Fruit fly (Drosophila melanogaster) whole organism, embryonic: ENCODE data around the gene CG31816.

Source experiments
- B-H2 ChIP-seq: fragments of 200-800 bp; sonication (Bioruptor generic); optimal IDR thresholded peaks from 2 replicates; lab custom pipeline; 2018; ENCODE audit warnings: missing biosample characterization, mild to moderate bottlenecking, missing genetic modification characterization
- BEAF-32 ChIP-seq: fragments of 200-800 bp; sonication (Bioruptor generic); optimal IDR thresholded peaks from 3 replicates; lab custom pipeline; 2017; ENCODE audit warnings: missing biosample characterization, missing genetic modification characterization, mild to moderate bottlenecking, moderate library complexity, missing genetic modification reagents
- Bdp1 ChIP-seq: fragments of 200-800 bp; sonication (Bioruptor generic); optimal IDR thresholded peaks from 3 replicates; lab custom pipeline; 2016; ENCODE audit warnings: missing biosample characterization, missing genetic modification characterization
- CG1024 ChIP-seq: fragments of 200-800 bp; sonication (Bioruptor generic); IDR thresholded peaks from 2 replicates; pipeline ENCODE4 v1.3.6; 2022; ENCODE audit warnings: missing biosample characterization, missing genetic modification characterization
- CG15011 ChIP-seq: fragments of 200-800 bp; sonication (Bioruptor generic); optimal IDR thresholded peaks from 3 replicates; lab custom pipeline; 2018; ENCODE audit warnings: missing biosample characterization, mild to moderate bottlenecking, missing genetic modification characterization
- CG17568 ChIP-seq: fragments of 200-800 bp; sonication (Bioruptor generic); optimal IDR thresholded peaks from 2 replicates; lab custom pipeline; 2018; ENCODE audit warnings: missing biosample characterization, mild to moderate bottlenecking, missing genetic modification characterization, moderate library complexity
- CG1832 ChIP-seq: fragments of 200-800 bp; sonication (Bioruptor generic); optimal IDR thresholded peaks from 2 replicates; lab custom pipeline; 2017; ENCODE audit warnings: missing biosample characterization, mild to moderate bottlenecking, missing genetic modification characterization, inconsistent platforms
- CG31441 ChIP-seq: fragments of 200-800 bp; sonication (Bioruptor generic); IDR thresholded peaks from 2 replicates; pipeline ENCODE4 v1.3.6; 2022; ENCODE audit warnings: missing biosample characterization, missing genetic modification characterization
- CG3407 ChIP-seq: fragments of 200-800 bp; sonication (Bioruptor generic); optimal IDR thresholded peaks from 2 replicates; lab custom pipeline; 2018; ENCODE audit warnings: missing biosample characterization, mild to moderate bottlenecking, missing genetic modification characterization
- CG34422 ChIP-seq: fragments of 200-800 bp; sonication (Bioruptor generic); IDR thresholded peaks from 3 replicates; pipeline ENCODE4 v1.3.6; 2022; ENCODE audit warnings: missing biosample characterization, missing genetic modification characterization
- CG4707 ChIP-seq: fragments of 200-800 bp; sonication (Bioruptor generic); optimal IDR thresholded peaks from 2 replicates; lab custom pipeline; 2018; ENCODE audit warnings: missing biosample characterization, mild to moderate bottlenecking, missing genetic modification characterization, moderate library complexity
- CG6765 ChIP-seq: fragments of 200-800 bp; sonication (Bioruptor generic); optimal IDR thresholded peaks from 3 replicates; lab custom pipeline; 2017; ENCODE audit warnings: missing biosample characterization, mild to moderate bottlenecking, missing genetic modification characterization
- CG7357 ChIP-seq: fragments of 200-800 bp; sonication (Bioruptor generic); IDR thresholded peaks from 3 replicates; pipeline ENCODE4 v1.3.6; 2022; ENCODE audit warnings: missing biosample characterization, missing genetic modification characterization
- CG7745 ChIP-seq: fragments of 200-800 bp; sonication (Bioruptor generic); optimal IDR thresholded peaks from 2 replicates; lab custom pipeline; 2018; ENCODE audit warnings: missing biosample characterization, mild to moderate bottlenecking, missing genetic modification characterization, moderate library complexity
- CG9215 ChIP-seq: fragments of 200-800 bp; sonication (Bioruptor generic); IDR thresholded peaks from 2 replicates; pipeline ENCODE4 v1.3.6; 2022; ENCODE audit warnings: missing biosample characterization, missing genetic modification characterization
- CTCF ChIP-seq: fragments of 200-800 bp; sonication (Bioruptor generic); optimal IDR thresholded peaks from 2 replicates; lab custom pipeline; 2017; ENCODE audit warnings: missing biosample characterization, mild to moderate bottlenecking, missing genetic modification characterization, moderate library complexity
- Camta ChIP-seq: fragments of 200-800 bp; sonication (Bioruptor generic); optimal IDR thresholded peaks from 2 replicates; lab custom pipeline; 2016; ENCODE audit warnings: missing biosample characterization, missing genetic modification characterization
- CoRest ChIP-seq: fragments of 200-800 bp; sonication (Bioruptor generic); optimal IDR thresholded peaks from 3 replicates; lab custom pipeline; 2018; ENCODE audit warnings: missing biosample characterization, mild to moderate bottlenecking, missing genetic modification characterization, moderate library complexity
- Dip2 ChIP-seq: fragments of 200-800 bp; sonication (Bioruptor generic); IDR thresholded peaks from 2 replicates; pipeline ENCODE4 v1.3.6; 2022; ENCODE audit warnings: missing biosample characterization, missing genetic modification characterization
- Dp ChIP-seq: fragments of 200-800 bp; sonication (Bioruptor generic); optimal IDR thresholded peaks from 2 replicates; lab custom pipeline; 2018; ENCODE audit warnings: missing biosample characterization, mild to moderate bottlenecking, missing genetic modification characterization, moderate library complexity
- H2.0 ChIP-seq: fragments of 200-800 bp; sonication (Bioruptor generic); IDR thresholded peaks from 2 replicates; pipeline ENCODE4 v1.3.6; 2022; ENCODE audit warnings: missing biosample characterization, missing genetic modification characterization
- Hmx ChIP-seq: fragments of 200-800 bp; sonication (Bioruptor generic); optimal IDR thresholded peaks from 2 replicates; lab custom pipeline; 2016; ENCODE audit warnings: missing biosample characterization, missing genetic modification characterization
- Lhr ChIP-seq: fragments of 200-800 bp; sonication (Bioruptor generic); optimal IDR thresholded peaks from 3 replicates; lab custom pipeline; 2017; ENCODE audit warnings: mild to moderate bottlenecking, missing biosample characterization, missing genetic modification reagents, missing genetic modification characterization
- NK7.1 ChIP-seq: fragments of 200-800 bp; sonication (Bioruptor generic); optimal IDR thresholded peaks from 3 replicates; lab custom pipeline; 2016; ENCODE audit warnings: missing biosample characterization, missing genetic modification characterization
- Nf-YC ChIP-seq: fragments of 200-800 bp; optimal IDR thresholded peaks from 3 replicates; lab custom pipeline; 2019; ENCODE audit warnings: missing biosample characterization, mild to moderate bottlenecking, missing genetic modification characterization, moderate library complexity
- Rfx ChIP-seq: fragments of 200-800 bp; sonication (Bioruptor generic); IDR thresholded peaks from 2 replicates; pipeline ENCODE4 v1.3.6; 2022; ENCODE audit warnings: missing biosample characterization, missing genetic modification characterization
- Six4 ChIP-seq: fragments of 200-800 bp; sonication (Bioruptor generic); optimal IDR thresholded peaks from 2 replicates; lab custom pipeline; 2016; ENCODE audit warnings: missing biosample characterization, missing genetic modification characterization
- Xrp1 ChIP-seq: fragments of 200-800 bp; sonication (Bioruptor generic); IDR thresholded peaks from 2 replicates; pipeline ENCODE4 v1.3.6; 2022; ENCODE audit warnings: missing biosample characterization, missing genetic modification characterization
- ab ChIP-seq: fragments of 200-800 bp; sonication (Bioruptor generic); optimal IDR thresholded peaks from 2 replicates; lab custom pipeline; 2016; ENCODE audit warnings: missing biosample characterization, missing genetic modification characterization
- da ChIP-seq: fragments of 200-800 bp; sonication (Bioruptor generic); optimal IDR thresholded peaks from 2 replicates; lab custom pipeline; 2016; ENCODE audit warnings: missing biosample characterization, missing genetic modification characterization
- dmrt11E ChIP-seq: fragments of 200-800 bp; sonication (Bioruptor generic); optimal IDR thresholded peaks from 3 replicates; lab custom pipeline; 2018; ENCODE audit warnings: missing biosample characterization, mild to moderate bottlenecking, missing genetic modification characterization, moderate library complexity
- eve ChIP-seq, 2 experiments: fragments of >200 bp; optimal IDR thresholded peaks; 2 replicates each; lab custom pipeline; 2017; ENCODE audit warnings: missing biosample characterization in 2 of 2, missing genetic modification characterization in 2 of 2
- fd3F ChIP-seq: fragments of 200-800 bp; sonication (Bioruptor generic); optimal IDR thresholded peaks from 2 replicates; lab custom pipeline; 2018; ENCODE audit warnings: missing biosample characterization, mild to moderate bottlenecking, missing genetic modification characterization, moderate library complexity
- gsb ChIP-seq: fragments of 200-800 bp; sonication (Bioruptor generic); IDR thresholded peaks from 2 replicates; pipeline ENCODE4 v1.3.6; 2022; ENCODE audit warnings: missing biosample characterization, missing genetic modification characterization
- gt ChIP-seq: fragments of 200-800 bp; sonication (Bioruptor generic); IDR thresholded peaks from 2 replicates; pipeline ENCODE4 v1.3.6; 2022; ENCODE audit warnings: missing biosample characterization, missing genetic modification characterization
- ham ChIP-seq: fragments of 200-800 bp; sonication (Bioruptor generic); IDR thresholded peaks from 2 replicates; pipeline ENCODE4 v1.3.6; 2022; ENCODE audit warnings: missing biosample characterization, missing genetic modification characterization
- lab ChIP-seq: fragments of 200-800 bp; sonication (Bioruptor generic); optimal IDR thresholded peaks from 3 replicates; lab custom pipeline; 2017; ENCODE audit warnings: missing biosample characterization, missing genetic modification characterization, mild to moderate bottlenecking, moderate library complexity, missing genetic modification reagents
- lilli ChIP-seq: fragments of 200-800 bp; sonication (Bioruptor generic); optimal IDR thresholded peaks from 3 replicates; lab custom pipeline; 2016; ENCODE audit warnings: missing biosample characterization, missing genetic modification characterization
- lola ChIP-seq, 3 experiments: fragments of >200 bp in 2 of 3; fragments of 200-800 bp in 1 of 3; sonication (Bioruptor generic) in 1 of 3; optimal IDR thresholded peaks; 2 replicates each; lab custom pipeline; 2017 to 2019; ENCODE audit warnings: missing biosample characterization in 3 of 3, missing genetic modification characterization in 3 of 3, mild to moderate bottlenecking in 1 of 3, moderate library complexity in 1 of 3
- mam ChIP-seq: fragments of 200-800 bp; sonication (Bioruptor generic); optimal IDR thresholded peaks from 3 replicates; lab custom pipeline; 2016; ENCODE audit warnings: missing biosample characterization, missing genetic modification characterization
- odd ChIP-seq: fragments of 200-800 bp; sonication (Bioruptor generic); optimal IDR thresholded peaks from 2 replicates; lab custom pipeline; 2017; ENCODE audit warnings: missing biosample characterization, mild to moderate bottlenecking, missing genetic modification characterization
- peb ChIP-seq: fragments of 200-800 bp; sonication (Bioruptor generic); IDR thresholded peaks from 2 replicates; pipeline ENCODE4 v1.3.6; 2022; ENCODE audit warnings: missing biosample characterization, missing genetic modification characterization
- salm ChIP-seq: fragments of 200-800 bp; sonication (Bioruptor generic); optimal IDR thresholded peaks from 2 replicates; lab custom pipeline; 2018; ENCODE audit warnings: missing biosample characterization, mild to moderate bottlenecking, missing genetic modification characterization
- sim ChIP-seq: fragments of 200-800 bp; sonication (Bioruptor generic); IDR thresholded peaks from 2 replicates; pipeline ENCODE4 v1.3.6; 2022; ENCODE audit warnings: missing biosample characterization, missing genetic modification characterization
- stc ChIP-seq: fragments of 200-800 bp; sonication (Bioruptor generic); IDR thresholded peaks from 2 replicates; pipeline ENCODE4 v1.3.6; 2022; ENCODE audit warnings: missing biosample characterization, missing genetic modification characterization
- tin ChIP-seq: fragments of 200-800 bp; sonication (Bioruptor generic); optimal IDR thresholded peaks from 3 replicates; lab custom pipeline; 2016; ENCODE audit warnings: missing biosample characterization, missing genetic modification characterization
- vvl ChIP-seq: fragments of 200-800 bp; sonication (Bioruptor generic); IDR thresholded peaks from 2 replicates; pipeline ENCODE4 v1.3.6; 2022; ENCODE audit warnings: missing biosample characterization, missing genetic modification characterization
- wek ChIP-seq: fragments of 200-800 bp; sonication (Bioruptor generic); optimal IDR thresholded peaks from 3 replicates; lab custom pipeline; 2018; ENCODE audit warnings: missing biosample characterization, mild to moderate bottlenecking, missing genetic modification characterization, moderate library complexity
- yki ChIP-seq: fragments of >200 bp; optimal IDR thresholded peaks from 3 replicates; lab custom pipeline; 2018
- zen2 ChIP-seq: fragments of 200-800 bp; sonication (Bioruptor generic); IDR thresholded peaks from 3 replicates; pipeline ENCODE4 v1.3.6; 2022; ENCODE audit warnings: missing biosample characterization, missing genetic modification characterization; ENCODE audit not compliant: partially characterized antibody

The CG31816 gene

dm6 chr2L:16519582-16520474 lies 22.5 kb upstream of the CG31816 start (continued):
- TF ChIP-seq ab (no peak), Six4 (GFP tag; lab: Kevin White, UChicago) (peak; percentile 9), CG6765 (GFP tag; lab: Kevin White, UChicago) (no peak), Lhr (GFP tag; lab: Kevin White, UChicago) (peak; percentile 5), fd3F (GFP tag; lab: Kevin White, UChicago) (no peak), odd (GFP tag; lab: Kevin White, UChicago) (no peak), tin (GFP tag; lab: Kevin White, UChicago) (peak; percentile 15), Dp (GFP tag; lab: Kevin White, UChicago) (no peak), CG7745 (tag; lab: Kevin White, UChicago) (no peak), CG1832 (GFP tag; lab: Kevin White, UChicago) (no peak), CG17568 (GFP tag; lab: Kevin White, UChicago) (peak; percentile 38), gt (GFP tag; lab: Robert Waterston, UW) (no peak; the same call in 1 of the 2 replicates), peb (GFP tag; lab: Robert Waterston, UW) (no peak), vvl (GFP tag; lab: Robert Waterston, UW) (no peak), NK7.1 (GFP tag; lab: Kevin White, UChicago) (peak; percentile 10), eve (GFP tag; optimal IDR thresholded peaks at IDR 0.05; lab: Kevin White, UChicago) (no peak), ham (GFP tag; lab: Robert Waterston, UW) (no peak), Rfx (peak; percentile 30; the same call in 1 of the 2 replicates), CG34422 (0 out of 3 replicates have a peak, but pooled peaks have one; percentile 27), stc (GFP tag; lab: Robert Waterston, UW) (peak; percentile 30; the same call in 1 of the 2 replicates), lola (GFP tag; optimal IDR thresholded peaks at IDR 0.05; lab: Kevin White, UChicago) (peak in 1 of 3 experiments; percentile 34), CG4707 (GFP tag; lab: Kevin White, UChicago) (peak; percentile 29), CG1024 (GFP tag; lab: Robert Waterston, UW) (peak; percentile 4; the same call in 1 of the 2 replicates), H2.0 (GFP tag; lab: Robert Waterston, UW) (no peak), lab (GFP tag; lab: Kevin White, UChicago) (peak; percentile 58), Hmx (GFP tag; lab: Kevin White, UChicago) (no peak), Xrp1 (peak; percentile 56), zen2 (GFP tag; lab: Robert Waterston, UW) (no peak), CTCF (GFP tag; lab: Kevin White, UChicago) (no peak), yki (lab: Kevin White, UChicago) (peak; percentile 71), CG15011 (peak; percentile 33), Camta (no peak), lilli (GFP tag; lab: Kevin White, UChicago) (no peak), CG7357 (GFP tag; lab: Robert Waterston, UW) (no peak), wek (GFP tag; lab: Kevin White, UChicago) (no peak), CG9215 (GFP tag; lab: Robert Waterston, UW) (peak; percentile 29; the same call in 1 of the 2 replicates), Dip2 (no peak), Nf-YC (tag; lab: Kevin White, UChicago) (peak; percentile 51), Bdp1 (GFP tag; lab: Kevin White, UChicago) (no peak), mam (GFP tag; lab: Kevin White, UChicago) (no peak), da (GFP tag; lab: Kevin White, UChicago) (no peak), B-H2 (GFP tag; lab: Kevin White, UChicago) (no peak), dmrt11E (tag; lab: Kevin White, UChicago) (no peak), sim (0 out of 2 replicates have a peak, but pooled peaks have one; percentile 16), BEAF-32 (GFP tag; lab: Kevin White, UChicago) (no peak), CoRest (no peak), gsb (no peak), CG3407 (GFP tag; lab: Kevin White, UChicago) (peak; percentile 36), CG31441 (peak; percentile 47; the same call in 1 of the 2 replicates), salm (tag; lab: Kevin White, UChicago) (no peak)
